Fruit fly (Drosophila melanogaster): Measurements from ENCODE around the gene CG7029.

DNA sequence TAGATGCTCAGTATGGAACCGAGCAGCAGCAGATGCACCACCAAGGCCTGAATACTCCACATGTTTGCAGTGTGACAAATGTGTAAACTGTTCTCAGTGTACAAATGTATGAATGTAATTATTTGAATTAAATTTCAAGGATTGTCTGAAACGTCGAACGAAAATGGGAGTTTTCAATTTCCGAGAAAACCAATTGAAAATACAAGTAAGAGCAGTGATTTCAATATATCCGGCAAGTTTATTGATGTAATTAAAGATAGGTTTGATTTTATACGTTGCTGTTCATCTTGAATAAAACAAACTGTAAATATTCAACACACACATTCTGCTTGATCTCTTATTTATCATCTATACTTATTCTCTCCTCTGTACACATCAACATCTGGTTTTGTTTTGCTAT lies 40.0 kb upstream of the CG7029 start, which contains the start of gene CG4907:
- TF ChIP-seq psq (optimal IDR thresholded peaks at IDR 0.05) = no peak
- TF ChIP-seq insv (optimal IDR thresholded peaks at IDR 0.05) = no peak
- no peak for TF ChIP-seq h (optimal IDR thresholded peaks at IDR 0.05)
- TF ChIP-seq Myc (optimal IDR thresholded peaks at IDR 0.05) = no peak
- no peak for TF ChIP-seq Sin3A (optimal IDR thresholded peaks at IDR 0.05)
